Worm (Caenorhabditis elegans) whole organism, L4/young adult: ENCODE data around the gene srx-137.

Source experiments
- W03F9.2 ChIP-seq: fragments of 150-350 bp; optimal IDR thresholded peaks from 2 replicates; lab custom pipeline; 2014; ENCODE audit warnings: missing biosample characterization, missing genetic modification characterization
- him-1 ChIP-seq: sonication (generic microtip); optimal IDR thresholded peaks from 2 replicates; lab custom pipeline; 2016; ENCODE audit warnings: missing genotype, missing genetic modification reagents, missing genetic modification characterization, missing compliant biosample characterization

ce11 chrV:13898356-13898755 lies 35.8 kb downstream of the srx-137 start, which contains the start of gene cyp-35C1:
- TF ChIP-seq him-1 (no peak), W03F9.2 (no peak)
